Fruit fly (Drosophila melanogaster): ENCODE results near the gene CG2217.

CG2217 gene

dm6 chr3R:30388215-30388871, 34.4 kb downstream of the CG2217 start (continued):
- peak; percentile 85 for TF ChIP-seq CG14965 (GFP tag; optimal IDR thresholded peaks at IDR 0.05; ENCODE audit: borderline replicate concordance)
- TF ChIP-seq CG30431 (GFP tag; optimal IDR thresholded peaks at IDR 0.05) = peak; percentile 93
- peak; percentile 69 for TF ChIP-seq CG17802 (tag; optimal IDR thresholded peaks at IDR 0.05)
- TF ChIP-seq corto (GFP tag; optimal IDR thresholded peaks at IDR 0.05) = peak; percentile 57
- peak; percentile 96 for TF ChIP-seq zfh2 (GFP tag; optimal IDR thresholded peaks at IDR 0.05)
- peak; percentile 97 for TF ChIP-seq pum (GFP tag; optimal IDR thresholded peaks at IDR 0.05)
- peak; percentile 76 for TF ChIP-seq oc (tag; optimal IDR thresholded peaks at IDR 0.05)
- no peak for TF ChIP-seq CG7963 (GFP tag; IDR thresholded peaks at IDR 0.05; ENCODE audit: partially characterized antibody)
- TF ChIP-seq D (optimal IDR thresholded peaks at IDR 0.05) = no peak
- peak; percentile 97 for TF ChIP-seq D (GFP tag; optimal IDR thresholded peaks at IDR 0.05)
- TF ChIP-seq CG14050 (GFP tag; IDR thresholded peaks at IDR 0.05) = peak; percentile 80
- TF ChIP-seq CG6654 (GFP tag; optimal IDR thresholded peaks at IDR 0.05) = peak; percentile 90
- TF ChIP-seq en (GFP tag; optimal IDR thresholded peaks at IDR 0.05) = peak; percentile 95
- TF ChIP-seq Spps (tag; optimal IDR thresholded peaks at IDR 0.05) = peak; percentile 77
- peak; percentile 75 for TF ChIP-seq CG16779 (GFP tag; IDR thresholded peaks at IDR 0.05)
- TF ChIP-seq onecut (GFP tag; IDR thresholded peaks at IDR 0.05) = peak; percentile 85
- peak; percentile 97 for TF ChIP-seq CG11504 (tag; optimal IDR thresholded peaks at IDR 0.05)
- TF ChIP-seq bigmax (GFP tag; optimal IDR thresholded peaks at IDR 0.05) = peak; percentile 37
- peak; percentile 96 for TF ChIP-seq cato (GFP tag; optimal IDR thresholded peaks at IDR 0.05; ENCODE audit: borderline replicate concordance)
- TF ChIP-seq Med (GFP tag) = peak; percentile 98

- TF ChIP-seq CG9876 (GFP tag; optimal IDR thresholded peaks at IDR 0.05) (no peak), unpg (GFP tag; optimal IDR thresholded peaks at IDR 0.05) (no peak), hth (optimal IDR thresholded peaks at IDR 0.05) (no peak), CG15601 (tag; optimal IDR thresholded peaks at IDR 0.05) (no peak), kah (GFP tag; optimal IDR thresholded peaks at IDR 0.05) (no peak), CG7786 (GFP tag; optimal IDR thresholded peaks at IDR 0.05) (no peak), fd96Cb (tag; optimal IDR thresholded peaks at IDR 0.05) (no peak), CTCF (GFP tag; optimal IDR thresholded peaks at IDR 0.05) (no peak), knrl (GFP tag; IDR thresholded peaks at IDR 0.05; ENCODE audit: partially characterized antibody) (no peak), sens (GFP tag) (peak; percentile 9), ap (GFP tag; IDR thresholded peaks at IDR 0.05) (no peak), CG7745 (tag; optimal IDR thresholded peaks at IDR 0.05) (no peak), en (GFP tag; optimal IDR thresholded peaks at IDR 0.05) (no peak), Dll (GFP tag; IDR thresholded peaks at IDR 0.05; ENCODE audit: partially characterized antibody) (0 out of 4 replicates have a peak, but pooled peaks have one; percentile 5), bab2 (GFP tag; optimal IDR thresholded peaks at IDR 0.05) (no peak), D19B (GFP tag; optimal IDR thresholded peaks at IDR 0.05) (no peak), zen2 (GFP tag; IDR thresholded peaks at IDR 0.05; ENCODE audit: partially characterized antibody) (peak; percentile 27; the same call in 1 of the 3 replicates), Dp (GFP tag; optimal IDR thresholded peaks at IDR 0.05) (no peak), da (GFP tag; optimal IDR thresholded peaks at IDR 0.05) (no peak), CG16863 (GFP tag; optimal IDR thresholded peaks at IDR 0.05) (no peak), gro (GFP tag; optimal IDR thresholded peaks at IDR 0.05) (no peak), Sry-δ (GFP tag; optimal IDR thresholded peaks at IDR 0.05) (no peak), CG12071 (GFP tag; optimal IDR thresholded peaks at IDR 0.05) (no peak), YL-1 (GFP tag; optimal IDR thresholded peaks at IDR 0.05) (no peak), CG2202 (tag; optimal IDR thresholded peaks at IDR 0.05) (no peak), her (GFP tag; optimal IDR thresholded peaks at IDR 0.05) (no peak), CG9215 (GFP tag; IDR thresholded peaks at IDR 0.05) (no peak), Ptx1 (GFP tag; IDR thresholded peaks at IDR 0.05) (no peak), CG8281 (tag; optimal IDR thresholded peaks at IDR 0.05) (no peak), Med (GFP tag) (peak; percentile 11), CG3281 (GFP tag; optimal IDR thresholded peaks at IDR 0.05) (no peak), salm (tag; optimal IDR thresholded peaks at IDR 0.05) (no peak)
Measured at dm6 chr3R:30387515-30388178, 35.1 kb downstream of the CG2217 start, which contains the start of the genes Fer2LCH and Fer1HCH. Gene Fer2LCH, plus strand, starts transcription at chr3R:30387804. Gene Fer1HCH, minus strand, starts transcription at chr3R:30388178.
